Worm (Caenorhabditis elegans) whole organism, late embryonic: Measurements from ENCODE around the gene vhp-1.

Experiments
- C08G9.2 ChIP-seq: sonication (generic microtip); optimal IDR thresholded peaks from 2 replicates; lab custom pipeline; 2016; ENCODE audit warnings: mild to moderate bottlenecking, missing genetic modification characterization, moderate library complexity, missing compliant biosample characterization
- C38D4.7 ChIP-seq: fragments of 200-800 bp; sonication (Bioruptor generic); optimal IDR thresholded peaks from 2 replicates; lab custom pipeline; 2018; ENCODE audit warnings: mild to moderate bottlenecking, missing genetic modification characterization, moderate library complexity, missing compliant biosample characterization
- F13H6.1 ChIP-seq: sonication (generic microtip); optimal IDR thresholded peaks from 2 replicates; lab custom pipeline; 2016; ENCODE audit warnings: missing genetic modification characterization, missing compliant biosample characterization
- K09A11.1 ChIP-seq: sonication (generic microtip); optimal IDR thresholded peaks from 2 replicates; lab custom pipeline; 2017; ENCODE audit warnings: antibody characterized with exemption, mild to moderate bottlenecking, missing genetic modification characterization, missing compliant biosample characterization; ENCODE audit not compliant: insufficient read depth
- T23F11.4 ChIP-seq: fragments of 200-800 bp; sonication (Bioruptor generic); optimal IDR thresholded peaks from 2 replicates; lab custom pipeline; 2018; ENCODE audit warnings: mild to moderate bottlenecking, missing genetic modification characterization, missing compliant biosample characterization
- ahr-1 ChIP-seq: sonication (generic microtip); optimal IDR thresholded peaks from 2 replicates; lab custom pipeline; 2016; ENCODE audit warnings: missing genetic modification characterization, missing compliant biosample characterization
- ceh-14 ChIP-seq: sonication (generic microtip); optimal IDR thresholded peaks from 2 replicates; lab custom pipeline; 2016; ENCODE audit warnings: missing genotype, missing genetic modification characterization, missing compliant biosample characterization
- ceh-18 ChIP-seq: sonication (generic microtip); optimal IDR thresholded peaks from 2 replicates; lab custom pipeline; 2016; ENCODE audit warnings: missing genetic modification characterization, missing compliant biosample characterization
- ceh-19 ChIP-seq: fragments of 200-800 bp; sonication (Bioruptor generic); optimal IDR thresholded peaks from 2 replicates; lab custom pipeline; 2018; ENCODE audit warnings: mild to moderate bottlenecking, missing genetic modification characterization, missing compliant biosample characterization
- ceh-2 ChIP-seq: sonication (generic microtip); optimal IDR thresholded peaks from 2 replicates; lab custom pipeline; 2016; ENCODE audit warnings: missing genotype, missing genetic modification characterization, missing compliant biosample characterization
- ceh-22 ChIP-seq: sonication (generic microtip); optimal IDR thresholded peaks from 2 replicates; lab custom pipeline; 2017; ENCODE audit warnings: missing biosample characterization, missing genetic modification characterization
- ceh-24 ChIP-seq: sonication (generic microtip); optimal IDR thresholded peaks from 2 replicates; lab custom pipeline; 2016; ENCODE audit warnings: mild to moderate bottlenecking, missing genetic modification characterization, missing compliant biosample characterization
- ceh-30 ChIP-seq: fragments of 150-350 bp; optimal IDR thresholded peaks from 2 replicates; lab custom pipeline; 2014; ENCODE audit warnings: missing biosample characterization, missing genetic modification characterization
- ceh-31 ChIP-seq: sonication (generic microtip); optimal IDR thresholded peaks from 2 replicates; lab custom pipeline; 2016; ENCODE audit warnings: missing genetic modification characterization, missing compliant biosample characterization
- ceh-45 ChIP-seq: fragments of 200-800 bp; sonication (Bioruptor generic); IDR thresholded peaks from 2 replicates; pipeline ENCODE4 v1.3.6; 2022; ENCODE audit warnings: missing genetic modification reagents, missing genetic modification characterization, missing compliant biosample characterization
- ceh-48 ChIP-seq: sonication (generic microtip); optimal IDR thresholded peaks from 2 replicates; lab custom pipeline; 2016; ENCODE audit warnings: missing genetic modification characterization, inconsistent platforms, missing compliant biosample characterization
- ceh-9 ChIP-seq: sonication (generic microtip); optimal IDR thresholded peaks from 2 replicates; lab custom pipeline; 2016; ENCODE audit warnings: mild to moderate bottlenecking, missing genetic modification characterization, inconsistent platforms, missing compliant biosample characterization
- che-1 ChIP-seq: sonication (generic microtip); optimal IDR thresholded peaks from 2 replicates; lab custom pipeline; 2016; ENCODE audit warnings: mild to moderate bottlenecking, missing genetic modification characterization, missing compliant biosample characterization
- dmd-4 ChIP-seq: sonication (generic microtip); optimal IDR thresholded peaks from 2 replicates; lab custom pipeline; 2016; ENCODE audit warnings: borderline replicate concordance, missing genetic modification characterization, missing compliant biosample characterization
- elt-4 ChIP-seq: sonication (generic microtip); optimal IDR thresholded peaks from 2 replicates; lab custom pipeline; 2016; ENCODE audit warnings: missing genetic modification characterization, missing compliant biosample characterization
- ets-4 ChIP-seq: sonication (generic microtip); optimal IDR thresholded peaks from 2 replicates; lab custom pipeline; 2016; ENCODE audit warnings: missing genetic modification characterization, missing compliant biosample characterization
- fkh-10 ChIP-seq: fragments of 150-350 bp; optimal IDR thresholded peaks from 2 replicates; lab custom pipeline; 2014; ENCODE audit warnings: missing biosample characterization, missing genetic modification reagents, missing genetic modification characterization
- fkh-6 ChIP-seq: sonication (generic microtip); optimal IDR thresholded peaks from 2 replicates; lab custom pipeline; 2016; ENCODE audit warnings: missing genetic modification characterization, missing compliant biosample characterization
- gmeb-2 ChIP-seq: sonication (generic microtip); optimal IDR thresholded peaks from 2 replicates; lab custom pipeline; 2016; ENCODE audit warnings: missing genetic modification characterization, inconsistent platforms, missing compliant biosample characterization
- hlh-13 ChIP-seq: fragments of 200-800 bp; sonication (Bioruptor generic); optimal IDR thresholded peaks from 2 replicates; lab custom pipeline; 2018; ENCODE audit warnings: mild to moderate bottlenecking, missing genetic modification characterization, missing compliant biosample characterization
- hlh-15 ChIP-seq: sonication (generic microtip); optimal IDR thresholded peaks from 2 replicates; lab custom pipeline; 2016; ENCODE audit warnings: missing genetic modification characterization, missing compliant biosample characterization
- hlh-30 ChIP-seq: sonication (generic microtip); optimal IDR thresholded peaks from 2 replicates; lab custom pipeline; 2017; ENCODE audit warnings: antibody characterized with exemption, missing genetic modification characterization, missing compliant biosample characterization; ENCODE audit not compliant: insufficient read depth
- hlh-6 ChIP-seq: sonication (generic microtip); optimal IDR thresholded peaks from 2 replicates; lab custom pipeline; 2016; ENCODE audit warnings: missing genotype, missing genetic modification characterization, missing compliant biosample characterization
- hlh-8 ChIP-seq: sonication (generic microtip); optimal IDR thresholded peaks from 2 replicates; lab custom pipeline; 2016; ENCODE audit warnings: missing genotype, missing genetic modification characterization, missing compliant biosample characterization
- lim-6 ChIP-seq: sonication (generic microtip); optimal IDR thresholded peaks from 2 replicates; lab custom pipeline; 2016; ENCODE audit warnings: missing genetic modification characterization, missing compliant biosample characterization
- madf-2 ChIP-seq: sonication (generic microtip); optimal IDR thresholded peaks from 2 replicates; lab custom pipeline; 2017; ENCODE audit warnings: missing genetic modification characterization, missing compliant biosample characterization
- mec-3 ChIP-seq: sonication (generic microtip); optimal IDR thresholded peaks from 2 replicates; lab custom pipeline; 2016; ENCODE audit warnings: borderline replicate concordance, missing genetic modification characterization, missing compliant biosample characterization
- nhr-11 ChIP-seq: fragments of 150-350 bp; optimal IDR thresholded peaks from 2 replicates; lab custom pipeline; 2014; ENCODE audit warnings: missing biosample characterization, missing genetic modification characterization
- odd-2 ChIP-seq: sonication (generic microtip); optimal IDR thresholded peaks from 2 replicates; lab custom pipeline; 2017; ENCODE audit warnings: antibody characterized with exemption, mild to moderate bottlenecking, missing genetic modification characterization, missing compliant biosample characterization
- pag-3 ChIP-seq: sonication (generic microtip); optimal IDR thresholded peaks from 2 replicates; lab custom pipeline; 2016; ENCODE audit warnings: missing compliant biosample characterization, missing genetic modification characterization, borderline replicate concordance
- pha-2 ChIP-seq: sonication (generic microtip); optimal IDR thresholded peaks from 2 replicates; lab custom pipeline; 2017; ENCODE audit warnings: mild to moderate bottlenecking, missing genetic modification characterization, missing compliant biosample characterization
- pqm-1 ChIP-seq: sonication (generic microtip); optimal IDR thresholded peaks from 2 replicates; lab custom pipeline; 2016; ENCODE audit warnings: missing genetic modification characterization, missing compliant biosample characterization
- pros-1 ChIP-seq: fragments of 150-350 bp; optimal IDR thresholded peaks from 2 replicates; lab custom pipeline; 2014; ENCODE audit warnings: missing biosample characterization, missing genetic modification reagents, missing genetic modification characterization
- ref-2 ChIP-seq: sonication (generic microtip); optimal IDR thresholded peaks from 2 replicates; lab custom pipeline; 2016; ENCODE audit warnings: missing genetic modification characterization, missing compliant biosample characterization
- sox-2 ChIP-seq: fragments of 200-800 bp; sonication (Bioruptor generic); IDR thresholded peaks from 2 replicates; pipeline ENCODE4 v1.3.6; 2022; ENCODE audit warnings: missing genetic modification reagents, missing genetic modification characterization, missing compliant biosample characterization
- sox-4 ChIP-seq: sonication (generic microtip); optimal IDR thresholded peaks from 2 replicates; lab custom pipeline; 2017; ENCODE audit warnings: mild to moderate bottlenecking, missing genetic modification characterization, inconsistent platforms, missing compliant biosample characterization
- tbx-2 ChIP-seq: sonication (generic microtip); optimal IDR thresholded peaks from 2 replicates; lab custom pipeline; 2016; ENCODE audit warnings: missing genetic modification characterization, missing compliant biosample characterization
- tbx-7 ChIP-seq: sonication (generic microtip); optimal IDR thresholded peaks from 2 replicates; lab custom pipeline; 2016; ENCODE audit warnings: missing genotype, missing genetic modification characterization, missing compliant biosample characterization
- unc-3 ChIP-seq, 2 experiments: fragments of 200-800 bp in 1 of 2; sonication (Bioruptor generic) in 1 of 2; sonication (generic microtip) in 1 of 2; conservative IDR thresholded peaks in 1 of 2; optimal IDR thresholded peaks in 1 of 2; 2 replicates each; pipeline versions ENCODE4 v1.3.6 to Lab custom; 2016 to 2022; ENCODE audit warnings: missing compliant biosample characterization in 2 of 2, missing genetic modification characterization in 2 of 2, missing genetic modification reagents in 1 of 2
- unc-86 ChIP-seq: sonication (generic microtip); optimal IDR thresholded peaks from 2 replicates; lab custom pipeline; 2016; ENCODE audit warnings: missing genetic modification characterization, missing compliant biosample characterization
- zip-5 ChIP-seq: sonication (generic microtip); optimal IDR thresholded peaks from 2 replicates; lab custom pipeline; 2016; ENCODE audit warnings: missing genetic modification characterization, missing compliant biosample characterization

Gene vhp-1

ce11 chrII:5292226-5292752, 30.8 kb upstream of the vhp-1 start, which contains the start of gene ZK622.4 (continued):
- TF ChIP-seq sox-2 (peak; percentile 69), ceh-2 (peak; percentile 73), hlh-30 (peak; percentile 64), F13H6.1 (tag; lab: Kevin White, UChicago) (peak; percentile 30), unc-3 (GFP tag; conservative IDR thresholded peaks at IDR 0.05; lab: Robert Waterston, UW) (peak; percentile 88), unc-3 (tag; optimal IDR thresholded peaks at IDR 0.05; lab: Kevin White, UChicago) (peak; percentile 82), ref-2 (tag; lab: Kevin White, UChicago) (peak; percentile 78), hlh-6 (tag; lab: Kevin White, UChicago) (peak; percentile 89), pag-3 (tag; lab: Kevin White, UChicago) (no peak), ahr-1 (tag; lab: Kevin White, UChicago) (peak; percentile 56), zip-5 (tag; lab: Kevin White, UChicago) (peak; percentile 68), T23F11.4 (GFP tag; lab: Kevin White, UChicago) (peak; percentile 79), C38D4.7 (GFP tag; lab: Kevin White, UChicago) (peak; percentile 83), pros-1 (tag; lab: Kevin White, UChicago) (no peak), C08G9.2 (tag; lab: Kevin White, UChicago) (peak; percentile 67), ceh-31 (tag; lab: Kevin White, UChicago) (peak; percentile 60), elt-4 (tag; lab: Kevin White, UChicago) (no peak)
- TF ChIP-seq, all 69 proteins: peak for 55

DNA sequence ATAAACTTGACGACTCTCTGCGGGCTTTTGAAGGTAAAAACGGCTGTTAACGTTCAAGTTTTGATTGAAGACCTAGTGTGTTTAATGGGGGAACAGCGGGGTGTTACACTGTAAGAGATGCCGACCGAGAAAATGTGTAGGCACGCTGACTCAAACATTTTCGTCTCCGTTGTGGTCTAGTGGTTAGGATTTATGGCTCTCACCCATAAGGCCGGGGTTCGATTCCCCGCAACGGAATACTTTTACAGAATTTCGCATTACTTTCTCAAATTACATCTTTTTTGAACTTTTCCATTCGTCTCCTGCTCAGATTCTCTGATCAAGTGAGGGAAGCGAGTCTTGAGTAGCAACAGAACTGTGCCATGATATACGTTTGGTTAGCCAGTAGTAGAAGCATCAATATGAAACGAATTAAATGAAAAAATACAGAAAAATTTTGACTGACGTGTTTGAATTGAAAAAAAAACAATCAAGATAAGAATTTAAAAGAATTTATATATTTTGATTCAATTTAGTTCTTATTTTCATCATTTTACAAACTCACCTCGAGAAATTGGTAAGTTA, 29.7 kb upstream of the vhp-1 start, which contains the start of gene ZK622.1:
TSS of gene ZK622.1 (plus strand) at position 514 of the 564 bp plus-strand sequence.
- TF ChIP-seq K09A11.1, result no peak
- no peak for TF ChIP-seq hlh-8 (tag; lab: Kevin White, UChicago)
- peak; percentile 27 for TF ChIP-seq sox-4 (tag; lab: Kevin White, UChicago)
- TF ChIP-seq pag-3 (tag; lab: Kevin White, UChicago), result no peak
- no peak for TF ChIP-seq odd-2 (tag; lab: Kevin White, UChicago)
- TF ChIP-seq zip-5 (tag; lab: Kevin White, UChicago), result peak; percentile 0
- TF ChIP-seq hlh-30, result no peak
- peak; percentile 40 for TF ChIP-seq C08G9.2 (tag; lab: Kevin White, UChicago)
- TF ChIP-seq ceh-14 (tag; lab: Kevin White, UChicago), result no peak
- TF ChIP-seq ceh-45 (GFP tag; lab: Robert Waterston, UW), result no peak
- no peak for TF ChIP-seq unc-86 (tag; lab: Kevin White, UChicago)
- TF ChIP-seq ceh-22, result no peak
- peak; percentile 16 for TF ChIP-seq ceh-48 (tag; lab: Kevin White, UChicago)
- peak; percentile 58 for TF ChIP-seq che-1 (tag; lab: Kevin White, UChicago)
- TF ChIP-seq dmd-4, result no peak
- TF ChIP-seq tbx-7 (tag; lab: Kevin White, UChicago), result no peak
- TF ChIP-seq fkh-10, result no peak
- TF ChIP-seq hlh-6 (tag; lab: Kevin White, UChicago), result peak; percentile 66
- TF ChIP-seq ceh-30 (tag; lab: Kevin White, UChicago), result no peak
- TF ChIP-seq pros-1 (tag; lab: Kevin White, UChicago), result no peak
- no peak for TF ChIP-seq lim-6 (tag; lab: Kevin White, UChicago)
- peak; percentile 18 for TF ChIP-seq gmeb-2 (tag; lab: Kevin White, UChicago)
- no peak for TF ChIP-seq ceh-2
- TF ChIP-seq T23F11.4 (GFP tag; lab: Kevin White, UChicago), result no peak
- no peak for TF ChIP-seq F13H6.1 (tag; lab: Kevin White, UChicago)
- TF ChIP-seq ref-2 (tag; lab: Kevin White, UChicago), result peak; percentile 5
- TF ChIP-seq pha-2 (tag; lab: Kevin White, UChicago), result no peak
- no peak for TF ChIP-seq elt-4 (tag; lab: Kevin White, UChicago)
- no peak for TF ChIP-seq pqm-1 (tag; lab: Kevin White, UChicago)
- TF ChIP-seq C38D4.7 (GFP tag; lab: Kevin White, UChicago), result peak; percentile 53
- no peak for TF ChIP-seq ets-4
- no peak for TF ChIP-seq madf-2 (tag; lab: Kevin White, UChicago)
- TF ChIP-seq mec-3 (tag; lab: Kevin White, UChicago), result no peak
- TF ChIP-seq ceh-18, result peak; percentile 13
- no peak for TF ChIP-seq ceh-9
- no peak for TF ChIP-seq ceh-31 (tag; lab: Kevin White, UChicago)
- TF ChIP-seq ceh-19, result no peak
- no peak for TF ChIP-seq fkh-6 (tag; lab: Kevin White, UChicago)
- TF ChIP-seq tbx-2 (tag; lab: Kevin White, UChicago), result no peak
- TF ChIP-seq nhr-11 (tag; lab: Kevin White, UChicago), result no peak
- no peak for TF ChIP-seq hlh-15
- no peak for TF ChIP-seq hlh-13
- TF ChIP-seq ceh-24 (tag; lab: Kevin White, UChicago), result no peak
